Worm (Caenorhabditis elegans): ENCODE measurements around the gene mab-7.

ce11 chrX:915510-915909, 17.7 kb upstream of the mab-7 start, which contains the start of gene sel-12:
- TF ChIP-seq unc-62 (GFP tag; optimal IDR thresholded peaks at IDR 0.05), result no peak
- TF ChIP-seq elt-3 (tag; optimal IDR thresholded peaks at IDR 0.05), result no peak
- TF ChIP-seq nhr-237 (tag; optimal IDR thresholded peaks at IDR 0.05), result no peak
- no peak for TF ChIP-seq nhr-2 (tag; optimal IDR thresholded peaks at IDR 0.05)

Data from whole organism, mixed stage, embryonic.